Worm (Caenorhabditis elegans) whole organism, L1 larva: Measurements from ENCODE around the gene col-185.

Source experiments
- Y116A8C.19 ChIP-seq: sonication (generic microtip); optimal IDR thresholded peaks from 2 replicates; lab custom pipeline; 2016; ENCODE audit warnings: missing compliant biosample characterization, missing genetic modification characterization, borderline replicate concordance
- ceh-63 ChIP-seq: fragments of 200-800 bp; sonication (Bioruptor generic); optimal IDR thresholded peaks from 2 replicates; lab custom pipeline; 2018; ENCODE audit warnings: mild to moderate bottlenecking, missing genetic modification characterization, missing compliant biosample characterization
- ceh-8 ChIP-seq: fragments of 200-800 bp; sonication (Bioruptor generic); optimal IDR thresholded peaks from 2 replicates; lab custom pipeline; 2018; ENCODE audit warnings: mild to moderate bottlenecking, missing genetic modification characterization, moderate library complexity, missing compliant biosample characterization
- ceh-82 ChIP-seq, 3 experiments: fragments of 150-350 bp in 1 of 3; sonication (generic microtip) in 2 of 3; optimal IDR thresholded peaks; 2 replicates each; lab custom pipeline; 2014 to 2017; ENCODE audit warnings: missing biosample characterization in 3 of 3, missing genetic modification characterization in 3 of 3
- ceh-90 ChIP-seq: sonication (generic microtip); optimal IDR thresholded peaks from 2 replicates; lab custom pipeline; 2016; ENCODE audit warnings: missing genetic modification characterization, missing compliant biosample characterization
- dsc-1 ChIP-seq: sonication (generic microtip); optimal IDR thresholded peaks from 2 replicates; lab custom pipeline; 2016; ENCODE audit warnings: mild to moderate bottlenecking, missing genetic modification characterization, missing compliant biosample characterization
- egl-13 ChIP-seq: sonication (generic microtip); optimal IDR thresholded peaks from 2 replicates; lab custom pipeline; 2016; ENCODE audit warnings: missing genotype, missing genetic modification reagents, missing genetic modification characterization, missing compliant biosample characterization
- elt-3 ChIP-seq, 6 experiments: fragments of 150-350 bp in 1 of 6; sonication (generic microtip); optimal IDR thresholded peaks; 2 replicates each; lab custom pipeline; 2017 to 2018; ENCODE audit warnings: missing biosample characterization in 6 of 6, missing genetic modification characterization in 6 of 6, inconsistent platforms in 1 of 6
- fkh-10 ChIP-seq: sonication (generic microtip); optimal IDR thresholded peaks from 2 replicates; lab custom pipeline; 2017; ENCODE audit warnings: missing biosample characterization, missing genetic modification reagents, missing genetic modification characterization
- fkh-8 ChIP-seq: sonication (generic microtip); optimal IDR thresholded peaks from 2 replicates; lab custom pipeline; 2016; ENCODE audit warnings: mild to moderate bottlenecking, missing genetic modification characterization, missing compliant biosample characterization
- grh-1 ChIP-seq: fragments of 200-800 bp; sonication (Bioruptor generic); IDR thresholded peaks from 2 replicates; pipeline ENCODE4 v1.3.6; 2022; ENCODE audit warnings: missing genetic modification reagents, missing genetic modification characterization, missing compliant biosample characterization
- hpl-2 ChIP-seq: fragments of 150-350 bp; optimal IDR thresholded peaks from 2 replicates; lab custom pipeline; 2014; ENCODE audit warnings: missing biosample characterization, missing genetic modification reagents, missing genetic modification characterization
- irx-1 ChIP-seq: sonication (generic microtip); optimal IDR thresholded peaks from 2 replicates; lab custom pipeline; 2016; ENCODE audit warnings: missing genetic modification characterization, missing compliant biosample characterization
- isw-1 ChIP-seq: fragments of 200-800 bp; sonication (Bioruptor generic); IDR thresholded peaks from 2 replicates; pipeline ENCODE4 v1.3.6; 2022; ENCODE audit warnings: missing genetic modification characterization, missing compliant biosample characterization
- lin-13 ChIP-seq: fragments of 150-350 bp; optimal IDR thresholded peaks from 2 replicates; lab custom pipeline; 2014; ENCODE audit warnings: missing biosample characterization, missing genetic modification reagents, missing genetic modification characterization
- lin-14 ChIP-seq: fragments of 200-800 bp; sonication (Bioruptor generic); optimal IDR thresholded peaks from 2 replicates; lab custom pipeline; 2018; ENCODE audit warnings: mild to moderate bottlenecking, missing genetic modification characterization, moderate library complexity, missing compliant biosample characterization
- lin-15B ChIP-seq: fragments of 150-350 bp; sonication (generic microtip); optimal IDR thresholded peaks from 3 replicates; lab custom pipeline; 2014; ENCODE audit warnings: missing biosample characterization, missing genetic modification characterization
- lin-35 ChIP-seq, 2 experiments: fragments of 150-350 bp; optimal IDR thresholded peaks; 2 replicates each; lab custom pipeline; 2014; ENCODE audit warnings: missing biosample characterization in 2 of 2, missing genetic modification characterization in 2 of 2, missing genetic modification reagents in 2 of 2
- lsy-2 ChIP-seq, 2 experiments: fragments of 150-350 bp; optimal IDR thresholded peaks; 2 replicates each; lab custom pipeline; 2014; ENCODE audit warnings: missing biosample characterization in 2 of 2, missing genetic modification characterization in 2 of 2
- mef-2 ChIP-seq: fragments of 150-350 bp; optimal IDR thresholded peaks from 2 replicates; lab custom pipeline; 2014; ENCODE audit warnings: missing biosample characterization, missing genetic modification characterization
- mep-1 ChIP-seq: fragments of 150-350 bp; optimal IDR thresholded peaks from 2 replicates; lab custom pipeline; 2014; ENCODE audit warnings: missing biosample characterization, missing genetic modification characterization
- nhr-12 ChIP-seq: sonication (generic microtip); optimal IDR thresholded peaks from 2 replicates; lab custom pipeline; 2017; ENCODE audit warnings: missing biosample characterization, missing genetic modification characterization
- nhr-237 ChIP-seq: fragments of 150-350 bp; optimal IDR thresholded peaks from 2 replicates; lab custom pipeline; 2014; ENCODE audit warnings: missing biosample characterization, missing genetic modification characterization
- nhr-47 ChIP-seq: sonication (generic microtip); optimal IDR thresholded peaks from 2 replicates; lab custom pipeline; 2016; ENCODE audit warnings: mild to moderate bottlenecking, missing genetic modification characterization, moderate library complexity, missing compliant biosample characterization
- nhr-71 ChIP-seq: sonication (generic microtip); optimal IDR thresholded peaks from 2 replicates; lab custom pipeline; 2016; ENCODE audit warnings: mild to moderate bottlenecking, missing genetic modification characterization, moderate library complexity, missing compliant biosample characterization
- pax-3 ChIP-seq: fragments of 200-800 bp; sonication (Bioruptor generic); optimal IDR thresholded peaks from 2 replicates; lab custom pipeline; 2018; ENCODE audit warnings: mild to moderate bottlenecking, missing genetic modification characterization, moderate library complexity, missing compliant biosample characterization
- snu-23 ChIP-seq: sonication (generic microtip); optimal IDR thresholded peaks from 2 replicates; lab custom pipeline; 2016; ENCODE audit warnings: missing genetic modification characterization, missing compliant biosample characterization
- sox-4 ChIP-seq: sonication (generic microtip); optimal IDR thresholded peaks from 2 replicates; lab custom pipeline; 2016; ENCODE audit warnings: missing genetic modification characterization, missing compliant biosample characterization
- sup-37 ChIP-seq: fragments of 200-800 bp; sonication (Bioruptor generic); optimal IDR thresholded peaks from 2 replicates; lab custom pipeline; 2018; ENCODE audit warnings: mild to moderate bottlenecking, missing genetic modification characterization, missing compliant biosample characterization
- swsn-7 ChIP-seq: sonication (generic microtip); optimal IDR thresholded peaks from 2 replicates; lab custom pipeline; 2016; ENCODE audit warnings: missing genetic modification characterization, missing compliant biosample characterization
- tbx-2 ChIP-seq: sonication (generic microtip); optimal IDR thresholded peaks from 2 replicates; lab custom pipeline; 2016; ENCODE audit warnings: missing genetic modification characterization, missing compliant biosample characterization
- unc-62 ChIP-seq: fragments of 150-350 bp; optimal IDR thresholded peaks from 2 replicates; lab custom pipeline; 2014; ENCODE audit warnings: missing biosample characterization, missing genetic modification reagents, missing genetic modification characterization
- unc-86 ChIP-seq: sonication (generic microtip); optimal IDR thresholded peaks from 2 replicates; lab custom pipeline; 2016; ENCODE audit warnings: missing genetic modification characterization, missing compliant biosample characterization
- xbp-1 ChIP-seq: sonication (generic microtip); optimal IDR thresholded peaks from 2 replicates; lab custom pipeline; 2016; ENCODE audit warnings: missing genetic modification characterization, missing compliant biosample characterization
- zip-4 ChIP-seq: fragments of 200-800 bp; sonication (Bioruptor generic); optimal IDR thresholded peaks from 2 replicates; lab custom pipeline; 2018; ENCODE audit warnings: mild to moderate bottlenecking, missing genetic modification characterization, moderate library complexity, missing compliant biosample characterization

The col-185 gene

DNA sequence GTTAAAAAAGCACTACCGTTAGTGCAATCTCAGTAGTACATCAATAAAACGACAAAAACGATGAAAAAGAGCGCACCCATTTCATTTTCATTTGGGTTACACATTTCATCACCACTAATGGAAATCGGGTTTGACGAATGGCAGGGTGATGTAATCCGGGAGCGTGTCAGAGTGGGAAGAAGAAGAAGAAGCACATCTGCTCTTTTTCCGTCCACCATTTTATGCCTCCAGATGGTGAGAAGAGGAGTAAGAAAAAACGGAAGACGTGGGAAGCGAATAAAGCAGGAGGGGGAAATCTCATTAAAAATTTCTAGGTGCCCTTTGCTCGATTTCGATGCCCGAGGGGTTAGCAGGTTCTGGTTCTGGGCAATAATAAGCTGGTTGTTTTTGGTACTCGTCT lies 4.9 kb downstream of the col-185 start:
- TF ChIP-seq ceh-90 (tag; lab: Kevin White, UChicago) (no peak), lin-13 (GFP tag; lab: Kevin White, UChicago) (no peak), elt-3 (tag; optimal IDR thresholded peaks at IDR 0.05; lab: Kevin White, UChicago) (no peak), sox-4 (tag; lab: Kevin White, UChicago) (no peak), ceh-82 (tag; optimal IDR thresholded peaks at IDR 0.05; lab: Kevin White, UChicago) (peak in 1 of 3 experiments; percentile 26), Y116A8C.19 (no peak), lin-14 (GFP tag; lab: Kevin White, UChicago) (peak; percentile 33), irx-1 (tag; lab: Kevin White, UChicago) (no peak), lin-35 (GFP tag; optimal IDR thresholded peaks at IDR 0.05; lab: Kevin White, UChicago) (no peak), unc-86 (no peak), ceh-63 (peak; percentile 56)

DNA sequence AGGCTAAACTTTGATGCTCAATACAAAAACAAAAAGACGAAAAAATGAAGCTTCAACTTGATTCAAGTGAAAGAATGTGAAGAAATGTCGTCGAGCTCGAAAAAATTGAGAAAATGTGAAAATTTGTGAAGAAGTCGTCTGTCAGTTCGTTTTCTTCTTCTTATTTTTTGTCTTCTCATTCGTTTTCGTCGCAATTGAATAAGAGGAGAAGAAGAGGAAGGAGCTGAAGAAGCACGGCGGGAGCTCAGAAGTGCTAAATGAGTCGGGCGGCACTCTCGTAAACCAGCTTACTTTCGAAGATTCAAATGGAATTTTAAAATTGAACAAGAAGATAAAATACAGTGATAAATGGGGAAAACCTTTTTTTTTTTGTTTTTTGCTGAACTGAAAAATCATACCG lies 5.7 kb downstream of the col-185 start:
- TF ChIP-seq lin-14 (GFP tag; lab: Kevin White, UChicago) = peak; percentile 5
- peak; percentile 70 for TF ChIP-seq fkh-10 (GFP tag; lab: Kevin White, UChicago)
- TF ChIP-seq lsy-2 (tag; optimal IDR thresholded peaks at IDR 0.05; lab: Kevin White, UChicago) = no peak

DNA sequence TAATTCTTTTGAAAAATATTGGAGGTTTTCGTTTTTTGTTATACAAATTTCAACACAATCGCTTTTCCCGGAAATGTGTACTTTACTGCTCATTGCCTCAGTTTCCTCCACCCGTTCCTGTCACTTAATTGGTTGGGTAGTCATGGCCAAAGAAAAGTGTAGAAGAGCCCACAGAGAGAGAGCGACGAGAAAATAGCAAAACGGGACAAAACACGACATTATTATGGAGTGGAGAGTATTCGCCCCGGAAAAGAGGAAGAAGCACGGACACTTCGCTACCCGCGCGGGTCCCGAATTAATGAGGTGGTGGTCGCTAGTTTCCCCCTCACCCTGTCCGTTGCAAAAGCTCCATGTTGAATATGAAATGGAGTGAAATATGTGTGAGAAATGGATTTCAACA lies 7.1 kb downstream of the col-185 start:
- TF ChIP-seq lin-14 (GFP tag; lab: Kevin White, UChicago) (peak; percentile 35), fkh-8 (tag; lab: Kevin White, UChicago) (peak; percentile 21), nhr-12 (tag; lab: Kevin White, UChicago) (no peak)

DNA sequence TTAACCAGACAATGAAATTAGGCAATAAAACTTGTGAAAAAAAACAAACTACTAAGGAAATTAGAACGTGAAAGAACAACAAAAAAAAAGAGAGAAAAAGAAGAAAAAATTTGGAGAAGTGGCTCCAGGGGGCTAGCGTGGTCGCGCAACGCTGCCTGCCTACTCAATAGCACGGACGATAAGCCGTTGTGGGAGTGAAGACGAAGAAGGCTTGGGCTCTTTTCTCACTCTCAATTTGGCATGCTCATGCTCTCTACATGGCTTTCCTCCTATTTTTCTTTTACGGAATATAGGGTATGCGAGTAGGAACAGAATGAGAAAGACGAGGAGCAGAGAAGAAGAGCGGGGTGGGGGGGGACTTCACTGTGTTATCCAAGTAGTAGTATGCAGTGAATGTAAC lies 8.6 kb downstream of the col-185 start:
- TF ChIP-seq elt-3 (tag; optimal IDR thresholded peaks at IDR 0.05; lab: Kevin White, UChicago) (no peak), isw-1 (peak; percentile 30), mep-1 (tag; lab: Kevin White, UChicago) (peak; percentile 23), irx-1 (tag; lab: Kevin White, UChicago) (no peak), snu-23 (GFP tag; lab: Kevin White, UChicago) (peak; percentile 18), ceh-82 (tag; optimal IDR thresholded peaks at IDR 0.05; lab: Kevin White, UChicago) (peak in 2 of 3 experiments; percentile 54 to 75), grh-1 (GFP tag; lab: Robert Waterston, UW) (no peak), lin-15B (peak; percentile 9), unc-86 (peak; percentile 33), nhr-47 (tag; lab: Kevin White, UChicago) (peak; percentile 51), fkh-10 (GFP tag; lab: Kevin White, UChicago) (peak; percentile 44), pax-3 (tag; lab: Kevin White, UChicago) (no peak), fkh-8 (tag; lab: Kevin White, UChicago) (peak; percentile 66), lin-14 (GFP tag; lab: Kevin White, UChicago) (peak; percentile 86), egl-13 (tag; lab: Kevin White, UChicago) (peak; percentile 22), zip-4 (GFP tag; lab: Kevin White, UChicago) (no peak), swsn-7 (tag; lab: Kevin White, UChicago) (peak; percentile 52), lin-35 (GFP tag; optimal IDR thresholded peaks at IDR 0.05; lab: Kevin White, UChicago) (peak in 1 of 2 experiments; percentile 5), nhr-237 (tag; lab: Kevin White, UChicago) (no peak), lsy-2 (tag; optimal IDR thresholded peaks at IDR 0.05; lab: Kevin White, UChicago) (peak; percentile 9 to 51), mef-2 (no peak), ceh-8 (GFP tag; lab: Kevin White, UChicago) (no peak), tbx-2 (tag; lab: Kevin White, UChicago) (peak; percentile 28), sox-4 (tag; lab: Kevin White, UChicago) (no peak), unc-62 (GFP tag; lab: Kevin White, UChicago) (no peak), xbp-1 (tag; lab: Kevin White, UChicago) (peak; percentile 33), dsc-1 (tag; lab: Kevin White, UChicago) (peak; percentile 7), sup-37 (GFP tag; lab: Kevin White, UChicago) (no peak), nhr-71 (tag; lab: Kevin White, UChicago) (peak; percentile 46), hpl-2 (GFP tag; lab: Kevin White, UChicago) (no peak)
